Fruit fly (Drosophila melanogaster): ENCODE data around the gene CG14324.

Gene CG14324

dm6 chr3R:17618699-17619150 lies at the start of gene CG14324, which contains the start of gene CG14326:
TSS of gene CG14324 (minus strand) at chr3R:17618799.
TSS of gene CG14326 (plus strand) at chr3R:17619100.
- TF ChIP-seq ttk (optimal IDR thresholded peaks at IDR 0.05) (no peak), h (optimal IDR thresholded peaks at IDR 0.05) (no peak), insv (optimal IDR thresholded peaks at IDR 0.05) (no peak), Myc (optimal IDR thresholded peaks at IDR 0.05) (no peak), psq (optimal IDR thresholded peaks at IDR 0.05) (no peak), Sin3A (optimal IDR thresholded peaks at IDR 0.05) (no peak)

- TF ChIP-seq h (optimal IDR thresholded peaks at IDR 0.05) (no peak), psq (optimal IDR thresholded peaks at IDR 0.05) (no peak), Sin3A (optimal IDR thresholded peaks at IDR 0.05) (no peak), Myc (optimal IDR thresholded peaks at IDR 0.05) (no peak), ttk (optimal IDR thresholded peaks at IDR 0.05) (no peak), insv (optimal IDR thresholded peaks at IDR 0.05) (no peak)
Observed at dm6 chr3R:17667987-17668386, 49.4 kb upstream of the CG14324 start.

dm6 chr3R:17667279-17667678 lies 48.7 kb upstream of the CG14324 start, which contains the start of gene CG45045:
TSS of gene CG45045 (plus strand) at chr3R:17667572.
- TF ChIP-seq insv (optimal IDR thresholded peaks at IDR 0.05): no peak
- TF ChIP-seq Myc (optimal IDR thresholded peaks at IDR 0.05): no peak
- no peak for TF ChIP-seq psq (optimal IDR thresholded peaks at IDR 0.05)
- TF ChIP-seq ttk (optimal IDR thresholded peaks at IDR 0.05): no peak
- TF ChIP-seq h (optimal IDR thresholded peaks at IDR 0.05): no peak
- no peak for TF ChIP-seq Sin3A (optimal IDR thresholded peaks at IDR 0.05)

- TF ChIP-seq insv (optimal IDR thresholded peaks at IDR 0.05): no peak
- no peak for TF ChIP-seq psq (optimal IDR thresholded peaks at IDR 0.05)
- TF ChIP-seq h (optimal IDR thresholded peaks at IDR 0.05): no peak
- no peak for TF ChIP-seq Myc (optimal IDR thresholded peaks at IDR 0.05)
- no peak for TF ChIP-seq Sin3A (optimal IDR thresholded peaks at IDR 0.05)
- TF ChIP-seq ttk (optimal IDR thresholded peaks at IDR 0.05): no peak
Observed at dm6 chr3R:17666797-17667156, 48.2 kb upstream of the CG14324 start.

- TF ChIP-seq Myc (optimal IDR thresholded peaks at IDR 0.05): no peak
- TF ChIP-seq insv (optimal IDR thresholded peaks at IDR 0.05): no peak
- TF ChIP-seq psq (optimal IDR thresholded peaks at IDR 0.05): no peak
- no peak for TF ChIP-seq h (optimal IDR thresholded peaks at IDR 0.05)
- TF ChIP-seq Sin3A (optimal IDR thresholded peaks at IDR 0.05): no peak
- TF ChIP-seq ttk (optimal IDR thresholded peaks at IDR 0.05): no peak
Observed at dm6 chr3R:17666061-17666796, 47.6 kb upstream of the CG14324 start.

dm6 chr3R:17656923-17657322 lies 38.3 kb upstream of the CG14324 start:
- no peak for TF ChIP-seq h (optimal IDR thresholded peaks at IDR 0.05)

dm6 chr3R:17655040-17655439 lies 36.4 kb upstream of the CG14324 start:
- TF ChIP-seq Myc (optimal IDR thresholded peaks at IDR 0.05): no peak
- TF ChIP-seq h (optimal IDR thresholded peaks at IDR 0.05): no peak
- TF ChIP-seq ttk (optimal IDR thresholded peaks at IDR 0.05): no peak
- TF ChIP-seq psq (optimal IDR thresholded peaks at IDR 0.05): no peak
- TF ChIP-seq insv (optimal IDR thresholded peaks at IDR 0.05): no peak
- no peak for TF ChIP-seq Sin3A (optimal IDR thresholded peaks at IDR 0.05)

- TF ChIP-seq Sin3A (optimal IDR thresholded peaks at IDR 0.05): no peak
- no peak for TF ChIP-seq h (optimal IDR thresholded peaks at IDR 0.05)
- TF ChIP-seq ttk (optimal IDR thresholded peaks at IDR 0.05): no peak
- no peak for TF ChIP-seq insv (optimal IDR thresholded peaks at IDR 0.05)
- TF ChIP-seq psq (optimal IDR thresholded peaks at IDR 0.05): no peak
- no peak for TF ChIP-seq Myc (optimal IDR thresholded peaks at IDR 0.05)
Observed at dm6 chr3R:17653879-17654278, 35.3 kb upstream of the CG14324 start.

- TF ChIP-seq ttk (optimal IDR thresholded peaks at IDR 0.05) (no peak), insv (optimal IDR thresholded peaks at IDR 0.05) (no peak), Myc (optimal IDR thresholded peaks at IDR 0.05) (no peak), h (optimal IDR thresholded peaks at IDR 0.05) (no peak), Sin3A (optimal IDR thresholded peaks at IDR 0.05) (no peak), psq (optimal IDR thresholded peaks at IDR 0.05) (no peak)
Observed at dm6 chr3R:17647444-17647843, 28.8 kb upstream of the CG14324 start, which contains the start of gene CG14322. TSS of gene CG14322 (plus strand) at chr3R:17647679.

dm6 chr3R:17646102-17647050 lies 27.8 kb upstream of the CG14324 start:
- TF ChIP-seq Sin3A (optimal IDR thresholded peaks at IDR 0.05) (no peak), insv (optimal IDR thresholded peaks at IDR 0.05) (no peak), Myc (optimal IDR thresholded peaks at IDR 0.05) (no peak), h (optimal IDR thresholded peaks at IDR 0.05) (no peak), ttk (optimal IDR thresholded peaks at IDR 0.05) (no peak), psq (optimal IDR thresholded peaks at IDR 0.05) (no peak)

- TF ChIP-seq ttk (optimal IDR thresholded peaks at IDR 0.05): no peak
- TF ChIP-seq h (optimal IDR thresholded peaks at IDR 0.05): no peak
- TF ChIP-seq psq (optimal IDR thresholded peaks at IDR 0.05): no peak
- TF ChIP-seq Sin3A (optimal IDR thresholded peaks at IDR 0.05): no peak
- no peak for TF ChIP-seq Myc (optimal IDR thresholded peaks at IDR 0.05)
- TF ChIP-seq insv (optimal IDR thresholded peaks at IDR 0.05): no peak
Observed at dm6 chr3R:17645239-17645638, 26.6 kb upstream of the CG14324 start.

dm6 chr3R:17644019-17644418 lies 25.4 kb upstream of the CG14324 start:
- no peak for TF ChIP-seq insv (optimal IDR thresholded peaks at IDR 0.05)
- no peak for TF ChIP-seq h (optimal IDR thresholded peaks at IDR 0.05)
- no peak for TF ChIP-seq Sin3A (optimal IDR thresholded peaks at IDR 0.05)
- TF ChIP-seq psq (optimal IDR thresholded peaks at IDR 0.05): no peak
- no peak for TF ChIP-seq Myc (optimal IDR thresholded peaks at IDR 0.05)
- no peak for TF ChIP-seq ttk (optimal IDR thresholded peaks at IDR 0.05)
